Worm (Caenorhabditis elegans): Measurements from ENCODE around the gene Y43F8A.1.

The Y43F8A.1 gene

DNA sequence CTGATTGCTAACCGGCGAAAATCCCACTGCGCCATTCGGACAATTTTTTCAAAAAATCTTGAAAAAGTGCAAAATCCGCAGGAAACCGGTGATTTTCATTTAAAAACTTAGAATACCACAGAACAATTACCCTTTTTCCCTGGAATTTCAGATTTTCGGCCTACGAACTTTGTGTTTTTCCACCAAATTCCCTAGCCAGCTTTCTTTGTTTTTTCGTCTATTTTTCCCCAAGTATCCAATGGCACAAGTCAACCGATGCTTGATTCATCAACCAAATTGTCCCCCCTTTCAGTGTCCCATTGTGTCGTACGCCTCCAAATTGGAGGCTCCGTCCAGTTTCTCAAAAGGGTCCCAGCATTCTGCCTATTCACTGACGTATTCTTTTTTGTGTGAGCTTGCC, at the start of gene Y43F8A.1:
Y43F8A.1 (plus strand) TSS at position 301 of the 400 bp plus-strand sequence.
- TF ChIP-seq somi-1 (GFP tag; optimal IDR thresholded peaks at IDR 0.05): no peak
- TF ChIP-seq attf-3 (GFP tag; conservative IDR thresholded peaks at IDR 0.05): no peak

DNA sequence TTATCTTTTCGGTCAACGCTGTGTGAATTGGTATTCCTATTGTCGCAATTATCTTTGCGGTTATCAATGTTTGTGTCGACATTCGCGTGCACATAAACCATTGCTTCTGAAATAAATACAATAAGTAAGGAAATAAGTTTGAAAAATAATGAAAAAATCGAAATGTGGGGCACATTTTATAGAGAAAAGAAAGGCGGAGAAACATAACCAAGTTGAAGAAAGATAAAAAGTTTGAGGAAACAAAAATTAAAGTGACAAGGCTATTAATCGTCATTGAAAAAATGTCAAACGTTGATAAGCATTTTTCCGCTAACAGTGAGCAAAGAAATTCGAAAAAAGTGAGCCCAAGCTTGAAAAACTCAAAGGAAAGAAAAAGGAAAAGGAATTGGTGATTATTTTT, 47.9 kb upstream of the Y43F8A.1 start, which contains the start of gene C43D7.4:
C43D7.4 (minus strand) TSS at position 101 of the 400 bp plus-strand sequence.
- TF ChIP-seq B0019.2 (GFP tag; conservative IDR thresholded peaks at IDR 0.05) (no peak), ceh-79 (tag; optimal IDR thresholded peaks at IDR 0.05) (no peak), rec-8 (tag; optimal IDR thresholded peaks at IDR 0.05) (no peak), aptf-3 (GFP tag; IDR thresholded peaks at IDR 0.05) (no peak), ceh-100 (GFP tag; IDR thresholded peaks at IDR 0.05) (no peak), hsf-1 (GFP tag; IDR thresholded peaks at IDR 0.05) (no peak), snpc-3.4 (tag; optimal IDR thresholded peaks at IDR 0.05) (no peak), ztf-3 (GFP tag; optimal IDR thresholded peaks at IDR 0.05) (no peak), let-526 (GFP tag; IDR thresholded peaks at IDR 0.05) (no peak), ceh-27 (GFP tag; optimal IDR thresholded peaks at IDR 0.05) (no peak), snpc-1.1 (tag; optimal IDR thresholded peaks at IDR 0.05; ENCODE audit: insufficient read depth) (no peak), xnd-1 (tag; optimal IDR thresholded peaks at IDR 0.05) (no peak), F55B11.4 (tag; optimal IDR thresholded peaks at IDR 0.05; ENCODE audit: borderline replicate concordance, insufficient read depth) (no peak), ccch-3 (GFP tag; optimal IDR thresholded peaks at IDR 0.05) (no peak)

DNA sequence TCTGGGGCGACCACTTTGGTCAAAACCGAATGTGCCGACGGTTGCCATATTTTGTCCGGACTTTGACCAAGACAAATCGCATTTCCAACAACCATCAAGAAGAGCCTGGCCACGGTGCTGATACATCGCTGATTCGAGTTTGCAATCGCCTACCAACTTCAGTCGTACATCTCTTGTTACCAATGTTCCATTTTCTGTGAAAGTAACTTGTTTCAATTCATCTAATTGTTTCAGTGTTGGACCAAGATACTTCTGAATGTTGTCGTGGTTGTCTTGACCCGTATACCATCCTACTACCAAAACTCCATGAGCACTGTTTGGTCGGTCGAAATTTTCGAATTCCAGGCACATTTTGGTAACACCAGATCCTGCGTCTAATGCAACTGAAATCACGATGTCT, 44.9 kb upstream of the Y43F8A.1 start:
- TF ChIP-seq F49E8.2 (tag; optimal IDR thresholded peaks at IDR 0.05; ENCODE audit: insufficient read depth): no peak
- TF ChIP-seq B0261.1 (tag; optimal IDR thresholded peaks at IDR 0.05): no peak
- no peak for TF ChIP-seq rcor-1 (GFP tag; IDR thresholded peaks at IDR 0.05)
- no peak for TF ChIP-seq attf-6 (GFP tag; IDR thresholded peaks at IDR 0.05)
- TF ChIP-seq tlf-1 (GFP tag; optimal IDR thresholded peaks at IDR 0.05): no peak
- no peak for TF ChIP-seq F10E7.11 (tag; optimal IDR thresholded peaks at IDR 0.05)
- TF ChIP-seq lin-40 (tag; optimal IDR thresholded peaks at IDR 0.05): no peak
- no peak for TF ChIP-seq ama-1 (optimal IDR thresholded peaks at IDR 0.05)
- no peak for TF ChIP-seq ama-1 (GFP tag; optimal IDR thresholded peaks at IDR 0.05)
- TF ChIP-seq nhr-80 (tag; optimal IDR thresholded peaks at IDR 0.05): no peak
- TF ChIP-seq pha-4 (tag; optimal IDR thresholded peaks at IDR 0.05): no peak
- no peak for TF ChIP-seq ztf-6 (GFP tag; IDR thresholded peaks at IDR 0.05)
- TF ChIP-seq attf-5 (GFP tag; optimal IDR thresholded peaks at IDR 0.05): no peak
- TF ChIP-seq F39B2.1 (GFP tag; IDR thresholded peaks at IDR 0.05): no peak
- no peak for TF ChIP-seq athp-1 (tag; optimal IDR thresholded peaks at IDR 0.05)
- no peak for TF ChIP-seq F37B4.10 (GFP tag; IDR thresholded peaks at IDR 0.05)
- no peak for TF ChIP-seq fkh-3 (tag; optimal IDR thresholded peaks at IDR 0.05)

DNA sequence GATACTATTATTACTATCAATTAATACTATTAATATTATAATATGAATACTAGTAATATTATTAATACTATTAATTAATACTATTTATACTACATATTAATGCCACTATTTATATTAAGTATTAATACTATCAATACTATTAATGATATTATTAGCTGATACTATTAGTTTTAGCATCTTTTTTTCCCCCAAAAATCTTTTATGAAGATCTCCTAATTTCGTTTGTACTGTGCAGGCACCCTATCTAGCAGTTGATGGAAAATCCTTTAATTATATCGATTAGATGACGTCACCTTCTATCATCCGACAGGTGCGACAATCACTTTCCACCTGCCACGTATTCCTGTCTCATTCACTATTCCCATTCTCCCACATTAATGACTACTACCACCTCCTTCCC, 41.0 kb upstream of the Y43F8A.1 start, which contains the start of gene fbxb-65:
fbxb-65 (plus strand) TSS at position 301 of the 400 bp plus-strand sequence.
- TF ChIP-seq ztf-28 (GFP tag; IDR thresholded peaks at IDR 0.05) (no peak), Y95B8A.8 (GFP tag; IDR thresholded peaks at IDR 0.05) (no peak), mcd-1 (GFP tag; IDR thresholded peaks at IDR 0.05) (no peak), cebp-1 (GFP tag; IDR thresholded peaks at IDR 0.05) (no peak), cebp-1 (tag; optimal IDR thresholded peaks at IDR 0.05) (no peak), cebp-2 (GFP tag; IDR thresholded peaks at IDR 0.05) (no peak), aptf-2 (GFP tag; conservative IDR thresholded peaks at IDR 0.05) (no peak), B0019.2 (GFP tag; conservative IDR thresholded peaks at IDR 0.05) (no peak), rcor-1 (GFP tag; IDR thresholded peaks at IDR 0.05) (no peak), unc-130 (GFP tag; optimal IDR thresholded peaks at IDR 0.05) (no peak), bed-2 (GFP tag; IDR thresholded peaks at IDR 0.05) (no peak), lin-40 (tag; optimal IDR thresholded peaks at IDR 0.05) (no peak), T26A5.8 (tag; optimal IDR thresholded peaks at IDR 0.05) (no peak), zfh-2 (GFP tag; conservative IDR thresholded peaks at IDR 0.05) (no peak), Y56A3A.18 (GFP tag; IDR thresholded peaks at IDR 0.05) (no peak), madf-3 (GFP tag; IDR thresholded peaks at IDR 0.05) (no peak), F10E7.11 (tag; optimal IDR thresholded peaks at IDR 0.05) (no peak), F37B4.10 (GFP tag; IDR thresholded peaks at IDR 0.05) (no peak)
